Worm (Caenorhabditis elegans) whole organism, L3 larva: ENCODE results near the gene Y57G11C.36.

Experiments used
- ama-1 ChIP-seq: fragments of 150-350 bp; optimal IDR thresholded peaks from 2 replicates; lab custom pipeline; 2018
- ceh-28 ChIP-seq: fragments of 150-350 bp; optimal IDR thresholded peaks from 2 replicates; lab custom pipeline; 2014; ENCODE audit warnings: missing biosample characterization, missing genetic modification reagents, missing genetic modification characterization
- egl-5 ChIP-seq: fragments of 150-350 bp; optimal IDR thresholded peaks from 2 replicates; lab custom pipeline; 2017; ENCODE audit warnings: missing biosample characterization, missing genetic modification reagents, missing genetic modification characterization, inconsistent platforms
- elt-1 ChIP-seq: fragments of 150-350 bp; optimal IDR thresholded peaks from 2 replicates; lab custom pipeline; 2014; ENCODE audit warnings: missing biosample characterization, missing genetic modification characterization
- elt-2 ChIP-seq: sonication (generic microtip); optimal IDR thresholded peaks from 2 replicates; lab custom pipeline; 2016; ENCODE audit warnings: missing genetic modification reagents, mild to moderate bottlenecking, missing genetic modification characterization, missing compliant biosample characterization
- fkh-2 ChIP-seq: fragments of 150-350 bp; optimal IDR thresholded peaks from 2 replicates; lab custom pipeline; 2014; ENCODE audit warnings: missing biosample characterization, missing genetic modification reagents, missing genetic modification characterization
- hmg-11 ChIP-seq: sonication (generic microtip); optimal IDR thresholded peaks from 2 replicates; lab custom pipeline; 2016; ENCODE audit warnings: missing genetic modification characterization, missing compliant biosample characterization
- lin-15B ChIP-seq: fragments of 150-350 bp; optimal IDR thresholded peaks from 2 replicates; lab custom pipeline; 2014; ENCODE audit warnings: missing biosample characterization, missing genetic modification characterization
- lin-39 ChIP-seq: fragments of 150-350 bp; optimal IDR thresholded peaks from 2 replicates; lab custom pipeline; 2018; ENCODE audit warnings: missing biosample characterization, missing genetic modification reagents, missing genetic modification characterization
- lsy-12 ChIP-seq: sonication (generic microtip); optimal IDR thresholded peaks from 2 replicates; lab custom pipeline; 2016; ENCODE audit warnings: mild to moderate bottlenecking, missing genetic modification characterization, missing compliant biosample characterization
- mdl-1 ChIP-seq: fragments of 150-350 bp; optimal IDR thresholded peaks from 2 replicates; lab custom pipeline; 2014; ENCODE audit warnings: missing biosample characterization, missing genetic modification characterization
- mml-1 ChIP-seq: fragments of 150-350 bp; sonication (generic microtip); optimal IDR thresholded peaks from 3 replicates; lab custom pipeline; 2014; ENCODE audit warnings: missing biosample characterization, missing genetic modification characterization
- nfya-1 ChIP-seq: sonication (generic microtip); optimal IDR thresholded peaks from 2 replicates; lab custom pipeline; 2017; ENCODE audit warnings: missing genetic modification characterization, mild to moderate bottlenecking, missing compliant biosample characterization, antibody characterized with exemption, moderate library complexity; ENCODE audit not compliant: insufficient read depth
- nhr-12 ChIP-seq: fragments of 150-350 bp; optimal IDR thresholded peaks from 2 replicates; lab custom pipeline; 2014; ENCODE audit warnings: missing biosample characterization, missing genetic modification characterization
- nhr-23 ChIP-seq: fragments of 150-350 bp; optimal IDR thresholded peaks from 2 replicates; lab custom pipeline; 2014; ENCODE audit warnings: missing biosample characterization, missing genetic modification reagents, missing genetic modification characterization
- nhr-237 ChIP-seq: fragments of 150-350 bp; optimal IDR thresholded peaks from 2 replicates; lab custom pipeline; 2014; ENCODE audit warnings: missing biosample characterization, missing genetic modification characterization
- nhr-25 ChIP-seq: sonication (generic microtip); optimal IDR thresholded peaks from 2 replicates; lab custom pipeline; 2017; ENCODE audit warnings: missing biosample characterization, missing genetic modification characterization
- nhr-28 ChIP-seq: fragments of 150-350 bp; optimal IDR thresholded peaks from 2 replicates; lab custom pipeline; 2014; ENCODE audit warnings: missing biosample characterization, missing genetic modification characterization
- nhr-43 ChIP-seq: sonication (generic microtip); optimal IDR thresholded peaks from 2 replicates; lab custom pipeline; 2016; ENCODE audit warnings: mild to moderate bottlenecking, missing genetic modification characterization, missing compliant biosample characterization; ENCODE audit not compliant: poor library complexity, severe bottlenecking
- nhr-67 ChIP-seq: fragments of 150-350 bp; optimal IDR thresholded peaks from 2 replicates; lab custom pipeline; 2014; ENCODE audit warnings: missing biosample characterization, missing genetic modification characterization
- nhr-76 ChIP-seq: fragments of 150-350 bp; sonication (generic microtip); optimal IDR thresholded peaks from 5 replicates; lab custom pipeline; 2014; ENCODE audit warnings: missing biosample characterization, missing genetic modification characterization
- pha-4 ChIP-seq: fragments of 150-350 bp; optimal IDR thresholded peaks from 2 replicates; lab custom pipeline; 2014; ENCODE audit warnings: missing biosample characterization, missing genetic modification reagents, missing genetic modification characterization
- pqm-1 ChIP-seq: fragments of 150-350 bp; optimal IDR thresholded peaks from 2 replicates; lab custom pipeline; 2017; ENCODE audit warnings: missing biosample characterization, missing genetic modification characterization, inconsistent platforms
- sea-2 ChIP-seq: fragments of 150-350 bp; sonication (generic microtip); optimal IDR thresholded peaks from 4 replicates; lab custom pipeline; 2014; ENCODE audit warnings: missing biosample characterization, missing genetic modification reagents, missing genetic modification characterization
- skn-1 ChIP-seq: fragments of 150-350 bp; optimal IDR thresholded peaks from 2 replicates; lab custom pipeline; 2014; ENCODE audit warnings: missing biosample characterization, missing genetic modification characterization
- snpc-4 ChIP-seq: fragments of 150-350 bp; optimal IDR thresholded peaks from 2 replicates; lab custom pipeline; 2014; ENCODE audit warnings: missing biosample characterization, missing genetic modification characterization
- tbx-2 ChIP-seq: sonication (generic microtip); optimal IDR thresholded peaks from 2 replicates; lab custom pipeline; 2016; ENCODE audit warnings: mild to moderate bottlenecking, missing genetic modification characterization, missing compliant biosample characterization
- unc-39 ChIP-seq: sonication (generic microtip); optimal IDR thresholded peaks from 4 replicates; lab custom pipeline; 2017; ENCODE audit warnings: missing biosample characterization, missing genetic modification characterization
- ztf-11 ChIP-seq: fragments of 150-350 bp; optimal IDR thresholded peaks from 2 replicates; lab custom pipeline; 2014; ENCODE audit warnings: missing biosample characterization, missing genetic modification characterization
- ztf-4 ChIP-seq: fragments of 150-350 bp; optimal IDR thresholded peaks from 2 replicates; lab custom pipeline; 2014; ENCODE audit warnings: missing biosample characterization, missing genetic modification characterization

The Y57G11C.36 gene

DNA sequence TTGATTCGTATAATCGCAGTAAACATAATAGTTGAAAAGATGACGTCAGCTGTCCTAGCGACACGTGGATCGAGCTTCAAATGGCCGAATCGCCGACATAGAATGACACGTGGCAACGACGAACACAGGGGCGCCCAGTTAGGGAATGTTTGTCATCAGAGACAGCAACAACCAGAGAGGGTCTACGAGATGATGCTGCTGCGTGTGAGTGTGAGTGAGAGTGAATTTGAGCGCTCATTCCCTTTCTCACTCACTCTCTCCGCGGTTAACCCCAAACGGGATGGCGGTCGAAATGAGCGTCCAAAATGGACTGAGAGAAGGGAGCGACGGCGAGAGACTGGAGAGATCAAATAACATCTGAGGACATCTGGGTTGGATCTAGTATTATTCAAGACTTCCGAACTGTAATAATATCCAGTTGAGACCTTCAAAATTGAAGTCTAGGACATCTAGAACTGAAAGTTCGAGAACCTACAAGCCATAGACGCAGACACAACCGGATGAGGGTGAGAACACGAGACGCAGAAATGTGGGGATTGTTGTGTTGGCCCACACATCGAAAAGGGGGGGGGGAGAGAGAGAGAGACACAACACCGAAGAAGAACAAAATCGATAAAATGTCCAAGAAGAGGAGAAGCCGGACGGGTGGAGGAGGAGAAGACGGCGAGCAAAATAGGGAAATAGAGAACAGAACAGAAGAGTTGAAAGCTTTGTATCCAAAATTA lies 20.5 kb upstream of the Y57G11C.36 start (continued):
- TF ChIP-seq pha-4 (tag; lab: Kevin White, UChicago) (peak; percentile 60), skn-1 (tag; lab: Kevin White, UChicago) (no peak), nhr-237 (tag; lab: Kevin White, UChicago) (no peak), mdl-1 (peak; percentile 23), ama-1 (peak; percentile 55), elt-2 (peak; percentile 45), lin-39 (tag; lab: Kevin White, UChicago) (peak; percentile 15), nhr-12 (tag; lab: Kevin White, UChicago) (no peak), nfya-1 (tag; lab: Kevin White, UChicago) (peak; percentile 71), fkh-2 (no peak), ztf-4 (tag; lab: Kevin White, UChicago) (peak; percentile 28), lin-15B (tag; lab: Kevin White, UChicago) (peak; percentile 17), nhr-25 (peak; percentile 75), ztf-11 (no peak), nhr-23 (tag; lab: Kevin White, UChicago) (peak; percentile 43), sea-2 (GFP tag; lab: Kevin White, UChicago) (peak; percentile 97), unc-39 (no peak), nhr-67 (tag; lab: Kevin White, UChicago) (no peak), nhr-28 (no peak), elt-1 (tag; lab: Kevin White, UChicago) (peak; percentile 5)

- TF ChIP-seq nhr-23 (tag; lab: Kevin White, UChicago), result peak; percentile 4
- TF ChIP-seq unc-39, result no peak
- TF ChIP-seq ama-1, result peak; percentile 79
Measured at ce11 chrIV:14792602-14793232, 19.1 kb upstream of the Y57G11C.36 start, which contains the start of gene gdi-1. Gene gdi-1, minus strand, starts transcription at chrIV:14792887.

DNA sequence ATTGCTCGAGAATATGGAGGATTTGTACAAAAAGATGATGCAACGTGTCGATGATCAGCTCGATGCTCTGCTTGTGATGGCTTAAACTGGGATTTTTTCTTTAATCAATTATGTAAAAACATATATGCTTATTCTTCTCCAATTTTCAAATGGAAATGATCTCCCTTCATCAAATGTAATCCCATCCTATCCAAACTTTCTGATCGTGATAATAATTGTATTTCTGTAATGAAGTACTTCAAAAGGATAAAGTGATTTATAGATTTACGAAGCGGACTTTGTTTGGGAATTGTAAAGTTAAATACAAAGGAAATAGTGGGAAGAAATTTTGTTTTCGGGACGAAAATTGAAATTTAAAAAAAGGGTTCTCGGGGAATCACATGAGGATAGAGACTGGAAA lies 17.0 kb upstream of the Y57G11C.36 start:
- TF ChIP-seq pha-4 (tag; lab: Kevin White, UChicago) (peak; percentile 16), nhr-43 (tag; lab: Kevin White, UChicago) (peak; percentile 19), fkh-2 (no peak), elt-2 (peak; percentile 23), nhr-25 (peak; percentile 8), ztf-11 (no peak), ztf-4 (tag; lab: Kevin White, UChicago) (peak; percentile 6), ceh-28 (tag; lab: Kevin White, UChicago) (peak; percentile 28), lin-15B (tag; lab: Kevin White, UChicago) (no peak), lsy-12 (tag; lab: Kevin White, UChicago) (peak; percentile 10), ama-1 (peak; percentile 61)

ce11 chrIV:14786374-14787136 lies 13.0 kb upstream of the Y57G11C.36 start, which contains the start of gene melo-1:
Gene melo-1, plus strand, starts transcription at chrIV:14787031.
- TF ChIP-seq nfya-1 (tag; lab: Kevin White, UChicago) (peak; percentile 81), nhr-237 (tag; lab: Kevin White, UChicago) (no peak), nhr-76 (tag; lab: Kevin White, UChicago) (no peak), hmg-11 (tag; lab: Kevin White, UChicago) (peak; percentile 73), pha-4 (tag; lab: Kevin White, UChicago) (peak; percentile 76), ceh-28 (tag; lab: Kevin White, UChicago) (peak; percentile 28), elt-2 (peak; percentile 48), mdl-1 (no peak), pqm-1 (tag; lab: Kevin White, UChicago) (peak; percentile 2), mml-1 (tag; lab: Kevin White, UChicago) (no peak), snpc-4 (tag; lab: Kevin White, UChicago) (peak; percentile 42), tbx-2 (tag; lab: Kevin White, UChicago) (no peak), nhr-25 (peak; percentile 22), lin-15B (tag; lab: Kevin White, UChicago) (peak; percentile 42), nhr-23 (tag; lab: Kevin White, UChicago) (peak; percentile 34), egl-5 (tag; lab: Kevin White, UChicago) (no peak)
